Fruit fly (Drosophila melanogaster) whole organism, wandering third instar larva: Measurements from ENCODE around the gene Cngl.

Source experiments
- Abd-B ChIP-seq: fragments of >200 bp; optimal IDR thresholded peaks from 2 replicates; lab custom pipeline; 2017; ENCODE audit warnings: missing biosample characterization, missing genetic modification characterization
- CrebA ChIP-seq: fragments of 200-800 bp; sonication (Bioruptor generic); optimal IDR thresholded peaks from 2 replicates; lab custom pipeline; 2016; ENCODE audit warnings: missing biosample characterization, mild to moderate bottlenecking, missing genetic modification characterization, borderline replicate concordance
- Dfd ChIP-seq: fragments of >200 bp; optimal IDR thresholded peaks from 2 replicates; lab custom pipeline; 2017; ENCODE audit warnings: missing biosample characterization, missing genetic modification characterization
- Hnf4 ChIP-seq: fragments of 200-800 bp; sonication (Bioruptor generic); optimal IDR thresholded peaks from 2 replicates; lab custom pipeline; 2016; ENCODE audit warnings: missing biosample characterization, mild to moderate bottlenecking, missing genetic modification characterization
- Jra ChIP-seq: sonication (Bioruptor generic); optimal IDR thresholded peaks from 2 replicates; lab custom pipeline; 2016; ENCODE audit warnings: missing biosample characterization, missing genetic modification characterization
- Myc ChIP-seq: fragments of >200 bp; optimal IDR thresholded peaks from 2 replicates; lab custom pipeline; 2017
- Rel ChIP-seq, 2 experiments: fragments of 200-800 bp; sonication (Bioruptor generic) in 1 of 2; optimal IDR thresholded peaks; 2 replicates in 1 of 2; 3 replicates in 1 of 2; lab custom pipeline; 2016 to 2019; ENCODE audit warnings: mild to moderate bottlenecking in 2 of 2, missing biosample characterization in 2 of 2, missing genetic modification characterization in 2 of 2, moderate library complexity in 1 of 2
- dsf ChIP-seq: sonication (Bioruptor generic); optimal IDR thresholded peaks from 2 replicates; lab custom pipeline; 2016; ENCODE audit warnings: missing biosample characterization, missing genetic modification characterization, borderline replicate concordance
- lola ChIP-seq: fragments of >200 bp; optimal IDR thresholded peaks from 2 replicates; lab custom pipeline; 2017; ENCODE audit warnings: missing biosample characterization, missing genetic modification characterization
- pan ChIP-seq: fragments of >200 bp; optimal IDR thresholded peaks from 2 replicates; lab custom pipeline; 2017
- psq ChIP-seq: fragments of 200-800 bp; sonication (Bioruptor generic); optimal IDR thresholded peaks from 3 replicates; lab custom pipeline; 2017; ENCODE audit warnings: missing biosample characterization, mild to moderate bottlenecking, missing genetic modification characterization, moderate library complexity
- sv ChIP-seq: fragments of 200-800 bp; sonication (Bioruptor generic); optimal IDR thresholded peaks from 3 replicates; lab custom pipeline; 2016; ENCODE audit warnings: missing biosample characterization, missing genetic modification characterization
- woc ChIP-seq: sonication (Bioruptor generic); optimal IDR thresholded peaks from 2 replicates; lab custom pipeline; 2016; ENCODE audit warnings: missing biosample characterization, mild to moderate bottlenecking, missing genetic modification characterization

dm6 chrX:15406811-15407210 is 34.2 kb downstream of the Cngl start:
- TF ChIP-seq Hnf4 (GFP tag; lab: Kevin White, UChicago) = no peak
- no peak for TF ChIP-seq lola (GFP tag; lab: Kevin White, UChicago)
- TF ChIP-seq Myc (lab: Kevin White, UChicago) = no peak
- TF ChIP-seq Abd-B (GFP tag; lab: Kevin White, UChicago) = no peak
- TF ChIP-seq Dfd (GFP tag; lab: Kevin White, UChicago) = no peak
- TF ChIP-seq CrebA = no peak
- no peak for TF ChIP-seq dsf (GFP tag; lab: Kevin White, UChicago)
- TF ChIP-seq pan (lab: Kevin White, UChicago) = no peak
- no peak for TF ChIP-seq sv
- no peak for TF ChIP-seq woc (GFP tag; lab: Kevin White, UChicago)
- no peak for TF ChIP-seq psq (GFP tag; lab: Kevin White, UChicago)
- no peak for TF ChIP-seq Rel (GFP tag; optimal IDR thresholded peaks at IDR 0.05; lab: Kevin White, UChicago)
- no peak for TF ChIP-seq Rel (tag; optimal IDR thresholded peaks at IDR 0.05; lab: Kevin White, UChicago)
- TF ChIP-seq Jra (GFP tag; lab: Kevin White, UChicago) = no peak
